Worm (Caenorhabditis elegans) whole organism, L4 larva: ENCODE results near the gene srx-44.

ENCODE experiments used
- ama-1 ChIP-seq: fragments of 150-350 bp; optimal IDR thresholded peaks from 2 replicates; lab custom pipeline; 2014; ENCODE audit warnings: inconsistent platforms, mixed read lengths
- dmd-8 ChIP-seq: fragments of 200-800 bp; sonication (Bioruptor generic); IDR thresholded peaks from 2 replicates; pipeline ENCODE4 v1.3.6; 2022; ENCODE audit warnings: missing genetic modification characterization, missing compliant biosample characterization
- dpl-1 ChIP-seq: fragments of 150-350 bp; optimal IDR thresholded peaks from 2 replicates; lab custom pipeline; 2014; ENCODE audit warnings: missing biosample characterization, missing genetic modification reagents, missing genetic modification characterization
- lin-38 ChIP-seq: fragments of 200-800 bp; sonication (Bioruptor generic); IDR thresholded peaks from 2 replicates; pipeline ENCODE4 v1.3.6; 2022; ENCODE audit warnings: missing genetic modification reagents, missing genetic modification characterization, missing compliant biosample characterization
- lsy-2 ChIP-seq, 2 experiments: fragments of 150-350 bp in 1 of 2; sonication (generic microtip) in 1 of 2; optimal IDR thresholded peaks; 2 replicates each; lab custom pipeline; 2014 to 2017; ENCODE audit warnings: missing biosample characterization in 2 of 2, missing genetic modification characterization in 2 of 2
- nhr-11 ChIP-seq: fragments of 150-350 bp; optimal IDR thresholded peaks from 2 replicates; lab custom pipeline; 2014; ENCODE audit warnings: missing biosample characterization, missing genetic modification characterization
- nhr-237 ChIP-seq: sonication (generic microtip); optimal IDR thresholded peaks from 2 replicates; lab custom pipeline; 2017; ENCODE audit warnings: missing biosample characterization, missing genetic modification characterization
- nhr-41 ChIP-seq: fragments of 200-800 bp; sonication (Bioruptor generic); IDR thresholded peaks from 2 replicates; pipeline ENCODE4 v1.3.6; 2022; ENCODE audit warnings: missing genetic modification reagents, missing genetic modification characterization, missing compliant biosample characterization
- skn-1 ChIP-seq: fragments of 150-350 bp; optimal IDR thresholded peaks from 2 replicates; lab custom pipeline; 2014; ENCODE audit warnings: missing biosample characterization, missing genetic modification characterization
- snpc-4 ChIP-seq: fragments of 150-350 bp; optimal IDR thresholded peaks from 2 replicates; lab custom pipeline; 2014; ENCODE audit warnings: missing biosample characterization, missing genetic modification characterization

DNA sequence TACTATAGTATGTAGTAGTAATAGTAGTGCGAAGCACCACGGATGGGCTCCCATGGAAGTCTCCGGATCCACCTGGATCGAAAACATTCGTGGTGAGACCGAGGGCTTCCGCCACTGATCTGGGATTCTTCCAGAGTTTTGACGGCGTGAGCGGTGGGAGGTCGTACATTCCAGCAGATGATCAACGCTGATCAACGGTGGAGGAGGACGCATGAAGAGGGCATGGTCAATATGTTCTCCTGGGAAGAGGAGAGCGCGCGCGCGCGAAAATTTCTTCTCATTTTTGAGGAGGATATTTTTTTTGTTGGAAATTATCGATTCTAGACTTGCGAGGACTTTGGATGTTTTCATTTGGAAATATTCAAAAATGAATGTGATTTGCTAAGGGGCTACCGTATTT lies 13.3 kb downstream of the srx-44 start:
- TF ChIP-seq nhr-237 (tag; lab: Kevin White, UChicago) (no peak), skn-1 (tag; lab: Kevin White, UChicago) (no peak), snpc-4 (tag; lab: Kevin White, UChicago) (no peak), ama-1 (no peak), dpl-1 (no peak), nhr-41 (GFP tag; lab: Robert Waterston, UW) (no peak), dmd-8 (GFP tag; lab: Robert Waterston, UW) (no peak), lsy-2 (tag; optimal IDR thresholded peaks at IDR 0.05; lab: Kevin White, UChicago) (no peak), lin-38 (GFP tag; lab: Robert Waterston, UW) (no peak), nhr-11 (no peak)
